Worm (Caenorhabditis elegans): ENCODE results near the gene M05D6.5.

ce11 chrII:8431954-8432353, 50.0 kb downstream of the M05D6.5 start, which contains the start of gene acp-2:
- TF ChIP-seq nhr-25 (tag; optimal IDR thresholded peaks at IDR 0.05) (no peak), nhr-12 (tag; optimal IDR thresholded peaks at IDR 0.05) (no peak), R02D3.7 (tag; optimal IDR thresholded peaks at IDR 0.05) (no peak), sem-4 (tag; optimal IDR thresholded peaks at IDR 0.05) (no peak), ama-1 (optimal IDR thresholded peaks at IDR 0.05) (no peak), ZK546.5 (tag; optimal IDR thresholded peaks at IDR 0.05) (no peak), F13H6.1 (tag; optimal IDR thresholded peaks at IDR 0.05) (no peak), unc-55 (GFP tag; optimal IDR thresholded peaks at IDR 0.05) (no peak), ceh-82 (tag; optimal IDR thresholded peaks at IDR 0.05) (no peak), nhr-237 (tag; optimal IDR thresholded peaks at IDR 0.05) (no peak), nhr-11 (tag; optimal IDR thresholded peaks at IDR 0.05) (no peak), nhr-10 (tag; optimal IDR thresholded peaks at IDR 0.05) (no peak), aly-2 (tag; optimal IDR thresholded peaks at IDR 0.05) (no peak), lsy-2 (tag; optimal IDR thresholded peaks at IDR 0.05) (no peak)

All from whole organism, L2 larva.